Worm (Caenorhabditis elegans) whole organism, mixed stage, embryonic: ENCODE data around the gene C50F4.12.

Source experiments
- ces-1 ChIP-seq: fragments of 150-350 bp; optimal IDR thresholded peaks from 2 replicates; lab custom pipeline; 2014; ENCODE audit warnings: missing biosample characterization, missing genetic modification reagents, missing genetic modification characterization
- mab-5 ChIP-seq: fragments of 150-350 bp; optimal IDR thresholded peaks from 2 replicates; lab custom pipeline; 2014; ENCODE audit warnings: missing biosample characterization, missing genetic modification characterization
- mls-2 ChIP-seq: sonication (generic microtip); optimal IDR thresholded peaks from 2 replicates; lab custom pipeline; 2016; ENCODE audit warnings: mild to moderate bottlenecking, missing genetic modification characterization, moderate library complexity, missing compliant biosample characterization
- sem-2 ChIP-seq: fragments of 200-800 bp; sonication (Bioruptor generic); optimal IDR thresholded peaks from 2 replicates; lab custom pipeline; 2018; ENCODE audit warnings: mild to moderate bottlenecking, missing genetic modification characterization, missing compliant biosample characterization

ce11 chrV:9571673-9572072, 32.1 kb upstream of the C50F4.12 start:
- TF ChIP-seq mab-5 (tag; lab: Kevin White, UChicago): no peak
- no peak for TF ChIP-seq sem-2 (GFP tag; lab: Kevin White, UChicago)
- no peak for TF ChIP-seq ces-1 (GFP tag; lab: Kevin White, UChicago)
- TF ChIP-seq mls-2 (tag; lab: Kevin White, UChicago): no peak
